Worm (Caenorhabditis elegans): Measurements from ENCODE around the gene C16C8.19.

Gene C16C8.19

DNA sequence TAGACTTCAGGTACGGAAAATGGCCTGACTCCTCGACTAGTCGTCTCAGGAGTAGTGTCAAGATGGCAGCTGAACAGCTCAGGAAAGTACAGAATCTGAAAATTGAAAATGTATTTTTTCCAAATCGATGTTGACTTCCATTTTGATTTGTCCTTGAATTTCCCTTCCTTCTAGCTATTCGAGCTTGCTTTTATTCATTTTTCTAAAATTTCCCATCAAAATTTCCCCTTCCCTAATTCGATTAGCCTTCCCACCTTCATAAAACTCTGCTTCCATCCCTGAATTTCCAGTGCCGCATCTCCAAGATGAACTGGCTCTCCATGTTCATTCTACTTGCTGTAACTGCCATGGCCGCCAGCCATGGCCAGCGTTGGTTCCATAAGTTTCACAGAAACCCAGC, 14.5 kb downstream of the C16C8.19 start, which contains the start of gene Y49F6B.6:
Gene Y49F6B.6 (plus strand): TSS at position 301 of the 400 bp plus-strand sequence.
- TF ChIP-seq M03D4.4 (tag; optimal IDR thresholded peaks at IDR 0.05) (no peak), elt-3 (tag; optimal IDR thresholded peaks at IDR 0.05) (no peak), nhr-237 (tag; optimal IDR thresholded peaks at IDR 0.05) (no peak), ceh-43 (GFP tag; optimal IDR thresholded peaks at IDR 0.05) (no peak), ztf-11 (tag; optimal IDR thresholded peaks at IDR 0.05) (no peak), lin-13 (tag; optimal IDR thresholded peaks at IDR 0.05) (no peak), cnd-1 (tag; optimal IDR thresholded peaks at IDR 0.05) (no peak), drap-1 (GFP tag; optimal IDR thresholded peaks at IDR 0.05) (no peak), bed-3 (GFP tag; optimal IDR thresholded peaks at IDR 0.05) (no peak), ham-2 (GFP tag; optimal IDR thresholded peaks at IDR 0.05) (no peak), sptf-1 (tag; optimal IDR thresholded peaks at IDR 0.05) (no peak), mep-1 (tag; optimal IDR thresholded peaks at IDR 0.05) (no peak), tbx-8 (GFP tag; optimal IDR thresholded peaks at IDR 0.05) (no peak), unc-120 (tag; optimal IDR thresholded peaks at IDR 0.05; ENCODE audit: poor library complexity, severe bottlenecking) (no peak), nhr-12 (tag; optimal IDR thresholded peaks at IDR 0.05) (no peak), sem-2 (GFP tag; optimal IDR thresholded peaks at IDR 0.05) (no peak), flh-1 (GFP tag; optimal IDR thresholded peaks at IDR 0.05) (no peak), nhr-28 (tag; optimal IDR thresholded peaks at IDR 0.05) (no peak), elt-1 (tag; optimal IDR thresholded peaks at IDR 0.05; ENCODE audit: borderline replicate concordance, insufficient read depth) (no peak)

DNA sequence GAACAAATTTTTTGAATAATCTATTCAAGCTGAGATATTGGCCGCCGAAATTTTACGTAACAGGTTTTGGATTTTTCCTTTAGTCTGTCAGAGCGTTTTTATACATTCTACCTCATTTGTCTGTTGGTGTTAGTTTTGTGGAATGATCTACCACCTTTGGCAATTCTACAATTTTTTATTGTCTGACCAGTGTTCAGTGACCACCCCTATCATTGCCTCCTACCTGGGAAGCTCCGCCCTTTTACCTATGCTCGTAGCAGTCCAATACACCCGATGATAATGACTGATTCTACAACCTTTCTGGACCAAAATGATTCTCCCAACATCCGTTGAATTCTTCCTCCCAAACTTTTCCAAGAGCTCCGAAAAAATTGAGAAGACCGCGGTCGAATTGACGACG, 15.5 kb downstream of the C16C8.19 start, which contains the start of gene sdz-32:
Gene sdz-32 (plus strand): TSS at position 301 of the 400 bp plus-strand sequence.
- TF ChIP-seq hlh-1 (tag; optimal IDR thresholded peaks at IDR 0.05), result no peak
- no peak for TF ChIP-seq nhr-28 (tag; optimal IDR thresholded peaks at IDR 0.05)
- no peak for TF ChIP-seq nhr-2 (tag; optimal IDR thresholded peaks at IDR 0.05)
- no peak for TF ChIP-seq nhr-12 (tag; optimal IDR thresholded peaks at IDR 0.05)
- no peak for TF ChIP-seq zip-8 (tag; optimal IDR thresholded peaks at IDR 0.05)
- TF ChIP-seq unc-120 (tag; optimal IDR thresholded peaks at IDR 0.05; ENCODE audit: poor library complexity, severe bottlenecking), result no peak

DNA sequence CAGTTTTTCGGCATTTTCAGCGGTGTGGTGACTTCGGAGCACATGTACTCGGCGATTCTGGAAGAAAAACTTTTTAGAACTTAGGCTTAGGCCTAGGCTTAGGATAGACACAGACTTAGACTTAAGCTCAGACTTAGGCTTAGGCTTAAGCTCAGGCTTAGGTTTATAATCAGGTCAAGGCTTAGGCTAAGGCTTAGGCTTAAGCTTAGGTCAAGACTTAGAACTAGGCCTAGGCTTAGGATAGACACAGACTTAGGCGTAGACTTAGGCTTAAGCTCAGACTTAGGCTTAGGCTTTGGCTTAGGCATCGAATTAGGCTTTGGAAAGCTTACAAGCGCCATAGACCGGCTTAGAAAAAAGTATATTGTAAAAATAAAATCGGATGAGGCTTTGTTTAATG, 18.2 kb downstream of the C16C8.19 start:
- no peak for TF ChIP-seq nhr-2 (tag; optimal IDR thresholded peaks at IDR 0.05)
- no peak for TF ChIP-seq drap-1 (GFP tag; optimal IDR thresholded peaks at IDR 0.05)
- TF ChIP-seq unc-120 (tag; optimal IDR thresholded peaks at IDR 0.05; ENCODE audit: poor library complexity, severe bottlenecking), result no peak
- TF ChIP-seq nhr-76 (tag; optimal IDR thresholded peaks at IDR 0.05), result no peak
- TF ChIP-seq sem-2 (GFP tag; optimal IDR thresholded peaks at IDR 0.05), result no peak
- no peak for TF ChIP-seq ham-2 (GFP tag; optimal IDR thresholded peaks at IDR 0.05)
- no peak for TF ChIP-seq ceh-83 (GFP tag; optimal IDR thresholded peaks at IDR 0.05)
- no peak for TF ChIP-seq ceh-39 (tag; optimal IDR thresholded peaks at IDR 0.05)
- no peak for TF ChIP-seq flh-1 (GFP tag; optimal IDR thresholded peaks at IDR 0.05)
- TF ChIP-seq sptf-1 (tag; optimal IDR thresholded peaks at IDR 0.05), result no peak
- TF ChIP-seq pha-4 (tag; optimal IDR thresholded peaks at IDR 0.05), result no peak
- no peak for TF ChIP-seq unc-39 (tag; optimal IDR thresholded peaks at IDR 0.05)
- TF ChIP-seq bed-3 (GFP tag; optimal IDR thresholded peaks at IDR 0.05), result no peak

DNA sequence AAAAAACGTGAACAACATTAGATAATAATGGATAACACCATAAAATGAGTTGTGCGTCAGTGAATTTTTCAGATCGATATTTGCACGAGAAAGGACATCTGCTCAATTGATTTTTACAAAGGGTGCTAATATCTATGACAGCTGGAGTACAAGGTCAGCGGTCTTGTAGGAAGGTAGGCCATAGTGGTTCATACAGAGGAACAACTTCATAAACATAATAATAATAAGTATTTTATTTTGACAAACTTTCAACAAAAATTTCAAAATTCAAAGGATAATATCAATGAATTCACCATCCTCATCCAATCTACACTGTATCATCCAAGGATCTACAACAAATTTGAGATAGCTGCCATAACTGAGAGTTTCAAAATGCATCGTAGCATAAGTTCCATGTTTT, 18.9 kb downstream of the C16C8.19 start, which contains the start of gene fbxb-104:
Gene fbxb-104 (minus strand): TSS at position 101 of the 400 bp plus-strand sequence.
- no peak for TF ChIP-seq drap-1 (GFP tag; optimal IDR thresholded peaks at IDR 0.05)
- no peak for TF ChIP-seq mep-1 (tag; optimal IDR thresholded peaks at IDR 0.05)
- TF ChIP-seq tbx-8 (GFP tag; optimal IDR thresholded peaks at IDR 0.05), result no peak
- TF ChIP-seq bed-3 (GFP tag; optimal IDR thresholded peaks at IDR 0.05), result no peak
- no peak for TF ChIP-seq nhr-76 (tag; optimal IDR thresholded peaks at IDR 0.05)
- no peak for TF ChIP-seq unc-62 (GFP tag; optimal IDR thresholded peaks at IDR 0.05)
- TF ChIP-seq sptf-1 (tag; optimal IDR thresholded peaks at IDR 0.05), result no peak
- no peak for TF ChIP-seq sem-2 (GFP tag; optimal IDR thresholded peaks at IDR 0.05)
- no peak for TF ChIP-seq ces-1 (GFP tag; optimal IDR thresholded peaks at IDR 0.05)
- TF ChIP-seq ceh-43 (GFP tag; optimal IDR thresholded peaks at IDR 0.05), result no peak
- no peak for TF ChIP-seq elt-1 (tag; optimal IDR thresholded peaks at IDR 0.05; ENCODE audit: borderline replicate concordance, insufficient read depth)
- TF ChIP-seq ceh-39 (tag; optimal IDR thresholded peaks at IDR 0.05), result no peak
- TF ChIP-seq cnd-1 (tag; optimal IDR thresholded peaks at IDR 0.05), result no peak
- TF ChIP-seq ztf-11 (tag; optimal IDR thresholded peaks at IDR 0.05), result no peak
- TF ChIP-seq pha-4 (tag; optimal IDR thresholded peaks at IDR 0.05), result no peak
- TF ChIP-seq lsy-2 (tag; optimal IDR thresholded peaks at IDR 0.05), result no peak

DNA sequence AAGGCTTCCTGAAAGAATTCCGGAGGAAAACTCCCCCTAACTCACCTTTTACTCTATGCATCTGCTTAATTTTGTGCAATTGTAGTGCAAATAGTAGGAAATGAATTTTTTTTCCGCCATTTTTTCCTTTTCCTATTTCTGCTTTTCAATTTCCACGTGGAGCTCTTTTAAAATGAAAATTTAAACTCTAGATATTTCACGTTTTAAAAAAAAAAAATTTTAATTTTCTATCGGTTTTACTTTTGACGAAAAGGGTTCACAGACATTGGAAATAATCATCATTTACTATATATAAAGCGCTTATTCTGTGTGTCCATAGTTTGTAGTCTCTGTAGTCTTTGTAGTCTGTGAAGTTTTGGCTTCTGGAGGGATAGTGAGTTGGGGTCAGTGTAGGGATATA, 23.3 kb downstream of the C16C8.19 start, which contains the start of gene Y49F6B.8:
Gene Y49F6B.8 (minus strand): TSS at position 101 of the 400 bp plus-strand sequence.
- TF ChIP-seq elt-3 (tag; optimal IDR thresholded peaks at IDR 0.05) (no peak), lsy-2 (tag; optimal IDR thresholded peaks at IDR 0.05) (no peak), ces-1 (GFP tag; optimal IDR thresholded peaks at IDR 0.05) (no peak), mep-1 (tag; optimal IDR thresholded peaks at IDR 0.05) (no peak), drap-1 (GFP tag; optimal IDR thresholded peaks at IDR 0.05) (no peak)

Data from whole organism, mixed stage, embryonic.